Fruit fly (Drosophila melanogaster) whole organism, embryonic: ENCODE data around the gene Elp6.

Experiments
- ATbp ChIP-seq: fragments of 200-800 bp; sonication (Bioruptor generic); optimal IDR thresholded peaks from 2 replicates; lab custom pipeline; 2017; ENCODE audit warnings: missing biosample characterization, mild to moderate bottlenecking, missing genetic modification characterization, missing genetic modification reagents
- Atf6 ChIP-seq: fragments of 200-800 bp; sonication (Bioruptor generic); IDR thresholded peaks from 2 replicates; pipeline ENCODE4 v1.3.6; 2022; ENCODE audit warnings: missing biosample characterization, missing genetic modification characterization
- CG10209 ChIP-seq: fragments of 200-800 bp; sonication (Bioruptor generic); optimal IDR thresholded peaks from 3 replicates; lab custom pipeline; 2017; ENCODE audit warnings: missing biosample characterization, mild to moderate bottlenecking, missing genetic modification characterization, missing genetic modification reagents
- CG10543 ChIP-seq: fragments of 200-800 bp; sonication (Bioruptor generic); optimal IDR thresholded peaks from 3 replicates; lab custom pipeline; 2017; ENCODE audit warnings: missing biosample characterization, mild to moderate bottlenecking, missing genetic modification characterization, moderate library complexity
- CG10959 ChIP-seq: fragments of 200-800 bp; sonication (Bioruptor generic); IDR thresholded peaks from 2 replicates; pipeline ENCODE4 v1.3.6; 2022; ENCODE audit warnings: missing biosample characterization, missing genetic modification characterization
- CG10979 ChIP-seq: fragments of 200-800 bp; sonication (Bioruptor generic); optimal IDR thresholded peaks from 2 replicates; lab custom pipeline; 2018; ENCODE audit warnings: missing biosample characterization, mild to moderate bottlenecking, missing genetic modification characterization, moderate library complexity
- CG11696 ChIP-seq: fragments of 200-800 bp; sonication (Bioruptor generic); IDR thresholded peaks from 2 replicates; pipeline ENCODE4 v1.3.6; 2022; ENCODE audit warnings: missing biosample characterization, missing genetic modification characterization
- CG12104 ChIP-seq: fragments of 200-800 bp; sonication (Bioruptor generic); optimal IDR thresholded peaks from 3 replicates; lab custom pipeline; 2016; ENCODE audit warnings: missing biosample characterization, missing genetic modification characterization
- CG13424 ChIP-seq: fragments of 200-800 bp; sonication (Bioruptor generic); optimal IDR thresholded peaks from 2 replicates; lab custom pipeline; 2019; ENCODE audit warnings: missing biosample characterization, mild to moderate bottlenecking, missing genetic modification characterization, moderate library complexity
- CG17359 ChIP-seq: fragments of 200-800 bp; sonication (Bioruptor generic); optimal IDR thresholded peaks from 3 replicates; lab custom pipeline; 2018; ENCODE audit warnings: missing biosample characterization, mild to moderate bottlenecking, missing genetic modification characterization, moderate library complexity
- CG1832 ChIP-seq: fragments of 200-800 bp; sonication (Bioruptor generic); optimal IDR thresholded peaks from 2 replicates; lab custom pipeline; 2017; ENCODE audit warnings: missing biosample characterization, mild to moderate bottlenecking, missing genetic modification characterization, inconsistent platforms
- CG18599 ChIP-seq: fragments of 200-800 bp; sonication (Bioruptor generic); optimal IDR thresholded peaks from 3 replicates; lab custom pipeline; 2017; ENCODE audit warnings: missing biosample characterization, missing genetic modification characterization, mild to moderate bottlenecking, moderate library complexity, missing genetic modification reagents
- CG2116 ChIP-seq: fragments of 200-800 bp; sonication (Bioruptor generic); optimal IDR thresholded peaks from 3 replicates; lab custom pipeline; 2018; ENCODE audit warnings: missing biosample characterization, mild to moderate bottlenecking, missing genetic modification characterization
- CG2712 ChIP-seq: fragments of 200-800 bp; optimal IDR thresholded peaks from 3 replicates; lab custom pipeline; 2019; ENCODE audit warnings: missing biosample characterization, mild to moderate bottlenecking, missing genetic modification characterization, moderate library complexity
- CG31388 ChIP-seq: fragments of 200-800 bp; sonication (Bioruptor generic); optimal IDR thresholded peaks from 2 replicates; lab custom pipeline; 2016; ENCODE audit warnings: missing biosample characterization, missing genetic modification characterization
- CG7357 ChIP-seq: fragments of 200-800 bp; sonication (Bioruptor generic); IDR thresholded peaks from 3 replicates; pipeline ENCODE4 v1.3.6; 2022; ENCODE audit warnings: missing biosample characterization, missing genetic modification characterization
- CG7928 ChIP-seq: fragments of 200-800 bp; sonication (Bioruptor generic); optimal IDR thresholded peaks from 2 replicates; lab custom pipeline; 2017; ENCODE audit warnings: missing biosample characterization, mild to moderate bottlenecking, missing genetic modification characterization
- CG8359 ChIP-seq: fragments of 200-800 bp; sonication (Bioruptor generic); optimal IDR thresholded peaks from 2 replicates; lab custom pipeline; 2017; ENCODE audit warnings: missing biosample characterization, mild to moderate bottlenecking, missing genetic modification characterization, borderline replicate concordance
- CG8765 ChIP-seq: fragments of 200-800 bp; sonication (Bioruptor generic); IDR thresholded peaks from 2 replicates; pipeline ENCODE4 v1.3.6; 2022; ENCODE audit warnings: missing biosample characterization, missing genetic modification characterization
- Deaf1 ChIP-seq: fragments of 200-800 bp; optimal IDR thresholded peaks from 3 replicates; lab custom pipeline; 2019; ENCODE audit warnings: missing biosample characterization, mild to moderate bottlenecking, missing genetic modification characterization, moderate library complexity
- Dll ChIP-seq: fragments of 200-800 bp; sonication (Bioruptor generic); IDR thresholded peaks from 4 replicates; pipeline ENCODE4 v1.3.6; 2022; ENCODE audit warnings: missing biosample characterization, missing genetic modification characterization; ENCODE audit not compliant: partially characterized antibody
- Gug ChIP-seq: fragments of 200-800 bp; sonication (Bioruptor generic); IDR thresholded peaks from 4 replicates; pipeline ENCODE4 v1.3.6; 2022; ENCODE audit warnings: missing biosample characterization, missing genetic modification characterization
- HLH54F ChIP-seq: fragments of 200-800 bp; sonication (Bioruptor generic); optimal IDR thresholded peaks from 3 replicates; lab custom pipeline; 2016; ENCODE audit warnings: missing biosample characterization, missing genetic modification characterization
- HmgZ ChIP-seq: fragments of 200-800 bp; sonication (Bioruptor generic); optimal IDR thresholded peaks from 2 replicates; lab custom pipeline; 2018; ENCODE audit warnings: missing biosample characterization, mild to moderate bottlenecking, missing genetic modification characterization
- Hr51 ChIP-seq, 2 experiments: fragments of 200-800 bp; sonication (Bioruptor generic); optimal IDR thresholded peaks; 2 replicates in 1 of 2; 3 replicates in 1 of 2; lab custom pipeline; 2016 to 2018; ENCODE audit warnings: missing biosample characterization in 2 of 2, missing genetic modification characterization in 2 of 2, mild to moderate bottlenecking in 1 of 2, moderate library complexity in 1 of 2
- Lhr ChIP-seq: fragments of 200-800 bp; sonication (Bioruptor generic); optimal IDR thresholded peaks from 3 replicates; lab custom pipeline; 2017; ENCODE audit warnings: mild to moderate bottlenecking, missing biosample characterization, missing genetic modification reagents, missing genetic modification characterization
- MESR4 ChIP-seq: fragments of 200-800 bp; sonication (Bioruptor generic); optimal IDR thresholded peaks from 2 replicates; lab custom pipeline; 2018; ENCODE audit warnings: missing biosample characterization, mild to moderate bottlenecking, missing genetic modification characterization, moderate library complexity
- MTF-1 ChIP-seq: fragments of 200-800 bp; sonication (Bioruptor generic); optimal IDR thresholded peaks from 2 replicates; lab custom pipeline; 2018; ENCODE audit warnings: missing biosample characterization, mild to moderate bottlenecking, missing genetic modification characterization, borderline replicate concordance
- Med ChIP-seq: fragments of 200-800 bp; sonication (Bioruptor generic); peaks from one replicate; lab custom pipeline; 2016; ENCODE audit warnings: missing biosample characterization, missing genetic modification characterization, mild to moderate bottlenecking, inconsistent platforms, moderate library complexity
- Mes4 ChIP-seq: fragments of 200-800 bp; sonication (Bioruptor generic); optimal IDR thresholded peaks from 2 replicates; lab custom pipeline; 2016; ENCODE audit warnings: missing biosample characterization, missing genetic modification characterization
- NfI ChIP-seq: fragments of 200-800 bp; sonication (Bioruptor generic); optimal IDR thresholded peaks from 3 replicates; lab custom pipeline; 2018; ENCODE audit warnings: missing biosample characterization, mild to moderate bottlenecking, missing genetic modification characterization, moderate library complexity
- Scr ChIP-seq: fragments of 200-800 bp; sonication (Bioruptor generic); IDR thresholded peaks from 2 replicates; pipeline ENCODE4 v1.3.6; 2022; ENCODE audit warnings: missing biosample characterization, missing genetic modification characterization; ENCODE audit not compliant: partially characterized antibody
- Sin3A ChIP-seq: fragments of >200 bp; optimal IDR thresholded peaks from 2 replicates; lab custom pipeline; 2018
- Stat92E ChIP-seq, 3 experiments: fragments of >200 bp in 2 of 3; fragments of 200-800 bp in 1 of 3; sonication (Bioruptor generic) in 1 of 3; optimal IDR thresholded peaks; 2 replicates each; lab custom pipeline; 2017 to 2019; ENCODE audit warnings: missing biosample characterization in 3 of 3, missing genetic modification characterization in 3 of 3, mild to moderate bottlenecking in 1 of 3, moderate library complexity in 1 of 3
- Trl ChIP-seq, 3 experiments: fragments of >200 bp in 2 of 3; fragments of 200-800 bp in 1 of 3; sonication (Bioruptor generic) in 1 of 3; optimal IDR thresholded peaks; 2 replicates in 1 of 3; 3 replicates in 2 of 3; lab custom pipeline; 2016 to 2017; ENCODE audit warnings: missing biosample characterization in 1 of 3, missing genetic modification characterization in 1 of 3
- Xrp1 ChIP-seq: fragments of 200-800 bp; sonication (Bioruptor generic); IDR thresholded peaks from 2 replicates; pipeline ENCODE4 v1.3.6; 2022; ENCODE audit warnings: missing biosample characterization, missing genetic modification characterization
- bsh ChIP-seq, 2 experiments: fragments of 200-800 bp; sonication (Bioruptor generic); optimal IDR thresholded peaks; 2 replicates each; lab custom pipeline; 2017 to 2018; ENCODE audit warnings: mild to moderate bottlenecking in 2 of 2, missing biosample characterization in 2 of 2, missing genetic modification characterization in 2 of 2, moderate library complexity in 1 of 2
- cg ChIP-seq: fragments of 200-800 bp; sonication (Bioruptor generic); optimal IDR thresholded peaks from 3 replicates; lab custom pipeline; 2019; ENCODE audit warnings: missing biosample characterization, mild to moderate bottlenecking, missing genetic modification characterization, moderate library complexity
- disco-r ChIP-seq: fragments of 200-800 bp; sonication (Bioruptor generic); optimal IDR thresholded peaks from 2 replicates; lab custom pipeline; 2016; ENCODE audit warnings: missing biosample characterization, missing genetic modification characterization
- dm ChIP-seq: fragments of 200-800 bp; sonication (Bioruptor generic); optimal IDR thresholded peaks from 3 replicates; lab custom pipeline; 2016; ENCODE audit warnings: missing biosample characterization, missing genetic modification characterization
- fu2 ChIP-seq: fragments of 200-800 bp; sonication (Bioruptor generic); optimal IDR thresholded peaks from 2 replicates; lab custom pipeline; 2016; ENCODE audit warnings: missing biosample characterization, missing genetic modification characterization
- jumu ChIP-seq: fragments of 200-800 bp; sonication (Bioruptor generic); optimal IDR thresholded peaks from 3 replicates; lab custom pipeline; 2016; ENCODE audit warnings: missing biosample characterization, missing genetic modification characterization
- org-1 ChIP-seq: fragments of 200-800 bp; sonication (Bioruptor generic); optimal IDR thresholded peaks from 2 replicates; lab custom pipeline; 2017; ENCODE audit warnings: missing biosample characterization, missing genetic modification characterization
- sens-2 ChIP-seq: fragments of 200-800 bp; sonication (Bioruptor generic); IDR thresholded peaks from 2 replicates; pipeline ENCODE4 v1.3.6; 2022; ENCODE audit warnings: missing biosample characterization, missing genetic modification characterization
- slbo ChIP-seq: fragments of 200-800 bp; sonication (Bioruptor generic); IDR thresholded peaks from 2 replicates; pipeline ENCODE4 v1.3.6; 2022; ENCODE audit warnings: missing biosample characterization, missing genetic modification characterization
- so ChIP-seq: fragments of 200-800 bp; sonication (Bioruptor generic); IDR thresholded peaks from 3 replicates; pipeline ENCODE4 v1.3.6; 2022; ENCODE audit warnings: missing biosample characterization, missing genetic modification characterization
- vnd ChIP-seq: fragments of 200-800 bp; sonication (Bioruptor generic); IDR thresholded peaks from 3 replicates; pipeline ENCODE4 v1.3.6; 2022; ENCODE audit warnings: missing biosample characterization, missing genetic modification characterization; ENCODE audit not compliant: partially characterized antibody

Elp6 gene

dm6 chr3R:13381744-13382435 is 15.2 kb upstream of the Elp6 start, which contains the start of the genes mRpS21 and Droj2:
Gene mRpS21, minus strand, starts transcription at chr3R:13381809.
Gene Droj2, plus strand, starts transcription at chr3R:13382106.
- TF ChIP-seq CG7357 (GFP tag; lab: Robert Waterston, UW) (no peak), Trl (optimal IDR thresholded peaks at IDR 0.05; lab: Kevin White, UChicago) (no peak), Trl (GFP tag; optimal IDR thresholded peaks at IDR 0.05; lab: Kevin White, UChicago) (peak; percentile 29), CG2712 (tag; lab: Kevin White, UChicago) (peak; percentile 64), CG31388 (GFP tag; lab: Kevin White, UChicago) (no peak), Stat92E (GFP tag; optimal IDR thresholded peaks at IDR 0.05; lab: Kevin White, UChicago) (peak in 1 of 3 experiments; percentile 63), Gug (GFP tag; lab: Robert Waterston, UW) (0 out of 4 replicates have a peak, but pooled peaks have one; percentile 12), CG11696 (GFP tag; lab: Robert Waterston, UW) (peak; percentile 55; the same call in 1 of the 2 replicates), Hr51 (GFP tag; optimal IDR thresholded peaks at IDR 0.05; lab: Kevin White, UChicago) (peak; percentile 42 to 51), HmgZ (tag; lab: Kevin White, UChicago) (peak; percentile 66), Mes4 (GFP tag; lab: Kevin White, UChicago) (no peak), Lhr (peak; percentile 71), cg (GFP tag; lab: Kevin White, UChicago) (no peak), CG2116 (GFP tag; lab: Kevin White, UChicago) (peak; percentile 96), CG10979 (tag; lab: Kevin White, UChicago) (peak; percentile 38), org-1 (no peak), Atf6 (GFP tag; lab: Robert Waterston, UW) (peak; percentile 46; the same call in 1 of the 2 replicates), CG7928 (peak; percentile 89), CG1832 (GFP tag; lab: Kevin White, UChicago) (no peak), jumu (GFP tag; lab: Kevin White, UChicago) (no peak), ATbp (GFP tag; lab: Kevin White, UChicago) (no peak), CG10209 (GFP tag; lab: Kevin White, UChicago) (peak; percentile 22), Sin3A (lab: Kevin White, UChicago) (peak; percentile 86), CG12104 (GFP tag; lab: Kevin White, UChicago) (peak; percentile 1), CG17359 (tag; lab: Kevin White, UChicago) (peak; percentile 9), MESR4 (peak; percentile 74), slbo (GFP tag; lab: Robert Waterston, UW) (peak; percentile 76), sens-2 (GFP tag; lab: Robert Waterston, UW) (no peak), CG8359 (GFP tag; lab: Kevin White, UChicago) (no peak), Xrp1 (GFP tag; lab: Robert Waterston, UW) (no peak), MTF-1 (no peak), dm (GFP tag; lab: Kevin White, UChicago) (peak; percentile 39), Med (GFP tag; lab: Kevin White, UChicago) (peak; percentile 86), CG8765 (GFP tag; lab: Robert Waterston, UW) (no peak), so (no peak), vnd (GFP tag; lab: Robert Waterston, UW) (no peak; the same call in 2 of the 3 replicates), Dll (GFP tag; lab: Robert Waterston, UW) (no peak), bsh (GFP tag; optimal IDR thresholded peaks at IDR 0.05; lab: Kevin White, UChicago) (peak in 1 of 2 experiments; percentile 36), HLH54F (GFP tag; lab: Kevin White, UChicago) (peak; percentile 49), Deaf1 (tag; lab: Kevin White, UChicago) (peak; percentile 21), Scr (GFP tag; lab: Robert Waterston, UW) (peak; percentile 51), disco-r (GFP tag; lab: Kevin White, UChicago) (no peak), CG10543 (GFP tag; lab: Kevin White, UChicago) (peak; percentile 81), fu2 (GFP tag; lab: Kevin White, UChicago) (no peak), CG10959 (GFP tag; lab: Robert Waterston, UW) (no peak), CG13424 (tag; lab: Kevin White, UChicago) (peak; percentile 78), CG18599 (GFP tag; lab: Kevin White, UChicago) (no peak), NfI (GFP tag; lab: Kevin White, UChicago) (peak; percentile 30)
